Worm (Caenorhabditis elegans) whole organism, late embryonic: ENCODE measurements around the gene zipt-7.1.

Source experiments
- ceh-24 ChIP-seq: sonication (generic microtip); optimal IDR thresholded peaks from 2 replicates; lab custom pipeline; 2016; ENCODE audit warnings: mild to moderate bottlenecking, missing genetic modification characterization, missing compliant biosample characterization
- ceh-9 ChIP-seq: sonication (generic microtip); optimal IDR thresholded peaks from 2 replicates; lab custom pipeline; 2016; ENCODE audit warnings: mild to moderate bottlenecking, missing genetic modification characterization, inconsistent platforms, missing compliant biosample characterization
- pax-1 ChIP-seq: fragments of 150-350 bp; optimal IDR thresholded peaks from 2 replicates; lab custom pipeline; 2014; ENCODE audit warnings: missing biosample characterization, missing genetic modification characterization
- unc-42 ChIP-seq: sonication (generic microtip); optimal IDR thresholded peaks from 2 replicates; lab custom pipeline; 2016; ENCODE audit warnings: missing genotype, missing genetic modification characterization, missing compliant biosample characterization
- zip-5 ChIP-seq: sonication (generic microtip); optimal IDR thresholded peaks from 2 replicates; lab custom pipeline; 2016; ENCODE audit warnings: missing genetic modification characterization, missing compliant biosample characterization

ce11 chrIV:17264714-17265113 is 23.2 kb downstream of the zipt-7.1 start, which contains the start of gene F26D10.13:
- no peak for TF ChIP-seq zip-5 (tag; lab: Kevin White, UChicago)
- TF ChIP-seq pax-1 (tag; lab: Kevin White, UChicago): no peak
- no peak for TF ChIP-seq ceh-9 (tag; lab: Kevin White, UChicago)
- TF ChIP-seq unc-42 (tag; lab: Kevin White, UChicago): no peak
- TF ChIP-seq ceh-24: no peak
